Worm (Caenorhabditis elegans) whole organism, L4 larva: Measurements from ENCODE around the gene arrd-15.

ENCODE experiments used
- D1046.2 ChIP-seq: fragments of 200-800 bp; sonication (Bioruptor generic); IDR thresholded peaks from 2 replicates; pipeline ENCODE4 v1.3.6; 2022; ENCODE audit warnings: missing genetic modification characterization, missing compliant biosample characterization
- F10B5.3 ChIP-seq: sonication (generic microtip); optimal IDR thresholded peaks from 2 replicates; lab custom pipeline; 2016; ENCODE audit warnings: mild to moderate bottlenecking, missing genetic modification characterization, missing compliant biosample characterization
- F44E2.7 ChIP-seq: fragments of 200-800 bp; sonication (Bioruptor generic); IDR thresholded peaks from 2 replicates; pipeline ENCODE4 v2.1.2; 2022; ENCODE audit warnings: missing genetic modification characterization, missing compliant biosample characterization
- T20F7.1 ChIP-seq: fragments of 200-800 bp; sonication (Bioruptor generic); optimal IDR thresholded peaks from 2 replicates; lab custom pipeline; 2018; ENCODE audit warnings: mild to moderate bottlenecking, missing genetic modification characterization, missing compliant biosample characterization
- T26A8.4 ChIP-seq: fragments of 200-800 bp; sonication (Bioruptor generic); IDR thresholded peaks from 2 replicates; pipeline ENCODE4 v1.3.6; 2022; ENCODE audit warnings: missing genetic modification characterization, missing compliant biosample characterization
- Y48G9A.11 ChIP-seq: fragments of 200-800 bp; sonication (Bioruptor generic); IDR thresholded peaks from 2 replicates; pipeline ENCODE4 v1.3.6; 2022; ENCODE audit warnings: missing genetic modification reagents, missing genetic modification characterization, missing compliant biosample characterization
- ZK337.2 ChIP-seq: fragments of 200-800 bp; sonication (Bioruptor generic); IDR thresholded peaks from 2 replicates; pipeline ENCODE4 v1.3.6; 2022; ENCODE audit warnings: missing genetic modification reagents, missing genetic modification characterization, missing compliant biosample characterization
- aly-2 ChIP-seq: sonication (generic microtip); optimal IDR thresholded peaks from 2 replicates; lab custom pipeline; 2018; ENCODE audit warnings: missing biosample characterization, missing genetic modification characterization
- ama-1 ChIP-seq: fragments of 150-350 bp; optimal IDR thresholded peaks from 2 replicates; lab custom pipeline; 2014; ENCODE audit warnings: inconsistent platforms, mixed read lengths
- arid-1 ChIP-seq: fragments of 200-800 bp; sonication (Bioruptor generic); conservative IDR thresholded peaks from 2 replicates; pipeline ENCODE4 v1.3.6; 2022; ENCODE audit warnings: missing genetic modification reagents, missing genetic modification characterization, missing compliant biosample characterization
- attf-4 ChIP-seq: sonication (generic microtip); optimal IDR thresholded peaks from 3 replicates; lab custom pipeline; 2017; ENCODE audit warnings: missing biosample characterization, missing genetic modification characterization
- ceh-20 ChIP-seq: fragments of 200-800 bp; sonication (Bioruptor generic); IDR thresholded peaks from 2 replicates; pipeline ENCODE4 v1.3.6; 2022; ENCODE audit warnings: missing genetic modification reagents, missing genetic modification characterization, missing compliant biosample characterization
- ctbp-1 ChIP-seq: fragments of 200-800 bp; sonication (Bioruptor generic); IDR thresholded peaks from 2 replicates; pipeline ENCODE4 v1.3.6; 2022; ENCODE audit warnings: missing genetic modification reagents, missing genetic modification characterization, missing compliant biosample characterization
- daf-16 ChIP-seq, 3 experiments: sonication (generic microtip); optimal IDR thresholded peaks; 2 replicates each; lab custom pipeline; 2016 to 2017; ENCODE audit warnings: missing genetic modification characterization in 3 of 3, missing genetic modification reagents in 3 of 3, mild to moderate bottlenecking in 2 of 3, missing compliant biosample characterization in 2 of 3, missing biosample characterization in 1 of 3, moderate library complexity in 1 of 3
- dmd-6 ChIP-seq: fragments of 200-800 bp; sonication (Bioruptor generic); IDR thresholded peaks from 2 replicates; pipeline ENCODE4 v1.3.6; 2022; ENCODE audit warnings: missing genetic modification reagents, missing genetic modification characterization, missing compliant biosample characterization
- dmd-8 ChIP-seq: fragments of 200-800 bp; sonication (Bioruptor generic); IDR thresholded peaks from 2 replicates; pipeline ENCODE4 v1.3.6; 2022; ENCODE audit warnings: missing genetic modification characterization, missing compliant biosample characterization
- dpl-1 ChIP-seq: fragments of 150-350 bp; optimal IDR thresholded peaks from 2 replicates; lab custom pipeline; 2014; ENCODE audit warnings: missing biosample characterization, missing genetic modification reagents, missing genetic modification characterization
- duxl-1 ChIP-seq: sonication (generic microtip); optimal IDR thresholded peaks from 2 replicates; lab custom pipeline; 2016; ENCODE audit warnings: mild to moderate bottlenecking, missing genetic modification characterization, moderate library complexity, missing compliant biosample characterization; ENCODE audit not compliant: poor library complexity
- dve-1 ChIP-seq: sonication (generic microtip); optimal IDR thresholded peaks from 2 replicates; lab custom pipeline; 2017; ENCODE audit warnings: antibody characterized with exemption, mild to moderate bottlenecking, missing genetic modification characterization, missing compliant biosample characterization; ENCODE audit not compliant: insufficient read depth
- fkh-10 ChIP-seq: fragments of 150-350 bp; optimal IDR thresholded peaks from 2 replicates; lab custom pipeline; 2014; ENCODE audit warnings: missing biosample characterization, missing genetic modification reagents, missing genetic modification characterization
- fos-1 ChIP-seq: fragments of 150-350 bp; optimal IDR thresholded peaks from 2 replicates; lab custom pipeline; 2014; ENCODE audit warnings: missing biosample characterization, missing genetic modification characterization
- hif-1 ChIP-seq, 2 experiments: sonication (generic microtip); optimal IDR thresholded peaks; 2 replicates each; lab custom pipeline; 2016 to 2017; ENCODE audit warnings: missing compliant biosample characterization in 2 of 2, missing genetic modification characterization in 2 of 2, missing genetic modification reagents in 2 of 2, missing genotype in 2 of 2, mild to moderate bottlenecking in 1 of 2
- hlh-30 ChIP-seq: sonication (generic microtip); optimal IDR thresholded peaks from 2 replicates; lab custom pipeline; 2017; ENCODE audit warnings: antibody characterized with exemption, mild to moderate bottlenecking, missing genetic modification characterization, missing compliant biosample characterization; ENCODE audit not compliant: insufficient read depth
- hmg-1.1 ChIP-seq: fragments of 200-800 bp; sonication (Bioruptor generic); IDR thresholded peaks from 2 replicates; pipeline ENCODE4 v1.3.6; 2022; ENCODE audit warnings: missing genetic modification reagents, missing genetic modification characterization, missing compliant biosample characterization
- lin-38 ChIP-seq: fragments of 200-800 bp; sonication (Bioruptor generic); IDR thresholded peaks from 2 replicates; pipeline ENCODE4 v1.3.6; 2022; ENCODE audit warnings: missing genetic modification reagents, missing genetic modification characterization, missing compliant biosample characterization
- lin-39 ChIP-seq: fragments of 150-350 bp; optimal IDR thresholded peaks from 2 replicates; lab custom pipeline; 2014; ENCODE audit warnings: missing biosample characterization, missing genetic modification reagents, missing genetic modification characterization
- lir-3 ChIP-seq: sonication (generic microtip); optimal IDR thresholded peaks from 2 replicates; lab custom pipeline; 2016; ENCODE audit warnings: mild to moderate bottlenecking, missing genetic modification characterization, missing compliant biosample characterization
- lsy-2 ChIP-seq, 2 experiments: fragments of 150-350 bp in 1 of 2; sonication (generic microtip) in 1 of 2; optimal IDR thresholded peaks; 2 replicates each; lab custom pipeline; 2014 to 2017; ENCODE audit warnings: missing biosample characterization in 2 of 2, missing genetic modification characterization in 2 of 2
- madf-5 ChIP-seq, 2 experiments: fragments of 200-800 bp; sonication (Bioruptor generic); IDR thresholded peaks; 2 replicates each; pipeline ENCODE4 v1.3.6; 2022; ENCODE audit warnings: missing compliant biosample characterization in 2 of 2, missing genetic modification characterization in 2 of 2
- madf-9 ChIP-seq: fragments of 200-800 bp; sonication (Bioruptor generic); conservative IDR thresholded peaks from 2 replicates; pipeline ENCODE4 v1.3.6; 2022; ENCODE audit warnings: missing genetic modification reagents, missing genetic modification characterization, missing compliant biosample characterization
- mdl-1 ChIP-seq, 2 experiments: fragments of 150-350 bp in 1 of 2; sonication (generic microtip) in 1 of 2; optimal IDR thresholded peaks; 2 replicates each; lab custom pipeline; 2014 to 2017; ENCODE audit warnings: missing biosample characterization in 2 of 2, missing genetic modification characterization in 2 of 2
- mdt-29 ChIP-seq: fragments of 200-800 bp; sonication (Bioruptor generic); IDR thresholded peaks from 2 replicates; pipeline ENCODE4 v1.3.6; 2022; ENCODE audit warnings: missing genetic modification reagents, missing genetic modification characterization, missing compliant biosample characterization
- mep-1 ChIP-seq: fragments of 150-350 bp; sonication (generic microtip); optimal IDR thresholded peaks from 3 replicates; lab custom pipeline; 2014; ENCODE audit warnings: missing biosample characterization, missing genetic modification characterization
- mes-2 ChIP-seq: sonication (generic microtip); optimal IDR thresholded peaks from 2 replicates; lab custom pipeline; 2016; ENCODE audit warnings: missing genotype, mild to moderate bottlenecking, missing genetic modification characterization, missing compliant biosample characterization; ENCODE audit not compliant: poor library complexity, severe bottlenecking
- nhr-237 ChIP-seq: sonication (generic microtip); optimal IDR thresholded peaks from 2 replicates; lab custom pipeline; 2017; ENCODE audit warnings: missing biosample characterization, missing genetic modification characterization
- nhr-28 ChIP-seq: fragments of 150-350 bp; optimal IDR thresholded peaks from 2 replicates; lab custom pipeline; 2014; ENCODE audit warnings: missing biosample characterization, missing genetic modification characterization
- nhr-6 ChIP-seq: fragments of 150-350 bp; optimal IDR thresholded peaks from 2 replicates; lab custom pipeline; 2014; ENCODE audit warnings: missing biosample characterization, missing genetic modification characterization
- nhr-76 ChIP-seq: fragments of 150-350 bp; optimal IDR thresholded peaks from 2 replicates; lab custom pipeline; 2014; ENCODE audit warnings: missing biosample characterization, missing genetic modification characterization
- pqm-1 ChIP-seq: sonication (generic microtip); optimal IDR thresholded peaks from 2 replicates; lab custom pipeline; 2017; ENCODE audit warnings: missing biosample characterization, missing genetic modification characterization
- rbr-2 ChIP-seq: sonication (generic microtip); optimal IDR thresholded peaks from 2 replicates; lab custom pipeline; 2016; ENCODE audit warnings: missing genotype, missing genetic modification characterization, missing compliant biosample characterization
- saeg-2 ChIP-seq: fragments of 200-800 bp; sonication (Bioruptor generic); IDR thresholded peaks from 2 replicates; pipeline ENCODE4 v1.3.6; 2022; ENCODE audit warnings: missing genetic modification reagents, missing genetic modification characterization, missing compliant biosample characterization
- skn-1 ChIP-seq: fragments of 150-350 bp; optimal IDR thresholded peaks from 2 replicates; lab custom pipeline; 2014; ENCODE audit warnings: missing biosample characterization, missing genetic modification characterization
- spr-3 ChIP-seq: fragments of 200-800 bp; sonication (Bioruptor generic); optimal IDR thresholded peaks from 2 replicates; lab custom pipeline; 2018; ENCODE audit warnings: mild to moderate bottlenecking, missing genetic modification characterization, missing compliant biosample characterization
- unc-130 ChIP-seq: sonication (generic microtip); optimal IDR thresholded peaks from 2 replicates; lab custom pipeline; 2016; ENCODE audit warnings: missing genetic modification reagents, missing genetic modification characterization, missing compliant biosample characterization
- unc-39 ChIP-seq: sonication (generic microtip); optimal IDR thresholded peaks from 2 replicates; lab custom pipeline; 2017; ENCODE audit warnings: missing biosample characterization, missing genetic modification characterization
- unc-62 ChIP-seq, 3 experiments: fragments of 150-350 bp in 1 of 3; sonication (generic microtip); optimal IDR thresholded peaks in 2 of 3; peaks in 1 of 3; 1 replicate in 1 of 3; 2 replicates in 2 of 3; lab custom pipeline; 2014 to 2017; ENCODE audit warnings: missing biosample characterization in 3 of 3, missing genetic modification characterization in 3 of 3, missing genetic modification reagents in 3 of 3, missing genotype in 1 of 3
- zfp-3 ChIP-seq: fragments of 200-800 bp; sonication (Bioruptor generic); conservative IDR thresholded peaks from 2 replicates; pipeline ENCODE4 v1.3.6; 2022; ENCODE audit warnings: missing genetic modification reagents, missing genetic modification characterization, missing compliant biosample characterization
- zip-2 ChIP-seq: fragments of 150-350 bp; optimal IDR thresholded peaks from 2 replicates; lab custom pipeline; 2014; ENCODE audit warnings: missing biosample characterization, missing genetic modification characterization
- ztf-7 ChIP-seq: fragments of 150-350 bp; optimal IDR thresholded peaks from 2 replicates; lab custom pipeline; 2014; ENCODE audit warnings: missing biosample characterization, missing genetic modification characterization

The arrd-15 gene

DNA sequence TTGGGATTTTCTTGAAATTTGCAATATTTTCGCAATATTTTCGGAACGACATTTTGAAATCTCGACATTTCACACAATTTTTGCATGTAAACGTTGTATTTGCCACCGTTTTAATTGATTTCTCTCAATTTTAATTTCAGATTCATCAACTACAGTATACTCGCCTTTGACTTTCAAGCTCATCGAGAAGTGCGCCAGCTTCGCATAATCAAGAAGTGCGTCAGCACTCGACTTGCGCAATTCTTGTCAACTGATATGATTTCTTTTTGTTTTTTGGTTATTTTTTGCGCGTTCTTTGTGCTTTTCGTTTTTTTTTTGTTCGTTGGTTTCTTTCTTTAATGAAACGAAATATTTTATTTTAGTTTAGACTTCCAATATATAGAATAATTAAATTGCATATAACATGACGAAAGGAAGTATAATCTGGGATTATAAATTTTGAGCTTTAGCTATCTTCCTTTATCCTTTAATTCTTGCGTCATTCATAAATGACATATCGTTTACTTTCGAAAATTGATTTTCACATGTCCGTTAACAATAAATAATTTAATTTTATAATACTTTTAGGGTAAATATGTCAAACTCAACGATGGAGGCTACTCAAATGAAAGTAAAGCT is 42.5 kb upstream of the arrd-15 start, which contains the start of gene famh-136 (continued):
- TF ChIP-seq unc-39 (no peak), dmd-8 (GFP tag; lab: Robert Waterston, UW) (no peak), ZK337.2 (GFP tag; lab: Robert Waterston, UW) (no peak), aly-2 (tag; lab: Kevin White, UChicago) (no peak), F44E2.7 (GFP tag; lab: Robert Waterston, UW) (no peak), duxl-1 (peak; percentile 52), lsy-2 (tag; optimal IDR thresholded peaks at IDR 0.05; lab: Kevin White, UChicago) (peak; percentile 27 to 95), hlh-30 (peak; percentile 80), fkh-10 (GFP tag; lab: Kevin White, UChicago) (peak; percentile 37), mes-2 (tag; lab: Kevin White, UChicago) (peak; percentile 85), F10B5.3 (tag; lab: Kevin White, UChicago) (peak; percentile 74), daf-16 (GFP tag; optimal IDR thresholded peaks at IDR 0.05; lab: Kevin White, UChicago) (peak; percentile 23 to 78), daf-16 (tag; optimal IDR thresholded peaks at IDR 0.05; lab: Kevin White, UChicago) (peak; percentile 78), ama-1 (lab: Kevin White, UChicago) (no peak), zfp-3 (GFP tag; lab: Robert Waterston, UW) (peak; percentile 66; the same call in 1 of the 2 replicates), nhr-28 (tag; lab: Kevin White, UChicago) (peak; percentile 82), mdl-1 (tag; optimal IDR thresholded peaks at IDR 0.05; lab: Kevin White, UChicago) (peak in 1 of 2 experiments; percentile 56), hmg-1.1 (GFP tag; lab: Robert Waterston, UW) (peak; percentile 79), fos-1 (peak; percentile 35), T26A8.4 (peak; percentile 80), madf-5 (GFP tag; IDR thresholded peaks at IDR 0.05; lab: Robert Waterston, UW) (no peak), skn-1 (tag; lab: Kevin White, UChicago) (no peak), nhr-6 (peak; percentile 65), lin-38 (GFP tag; lab: Robert Waterston, UW) (peak; percentile 85), ctbp-1 (peak; percentile 80), arid-1 (GFP tag; lab: Robert Waterston, UW) (peak; percentile 82), dmd-6 (peak; percentile 91), rbr-2 (tag; lab: Kevin White, UChicago) (peak; percentile 86), madf-9 (GFP tag; lab: Robert Waterston, UW) (0 out of 2 replicates have a peak, but pooled peaks have one; percentile 33), pqm-1 (tag; lab: Kevin White, UChicago) (peak; percentile 65), spr-3 (GFP tag; lab: Kevin White, UChicago) (peak; percentile 38), unc-130 (GFP tag; lab: Kevin White, UChicago) (peak; percentile 43), ceh-20 (0 out of 2 replicates have a peak, but pooled peaks have one; percentile 52), dpl-1 (peak; percentile 85), T20F7.1 (GFP tag; lab: Kevin White, UChicago) (peak; percentile 82), lir-3 (tag; lab: Kevin White, UChicago) (no peak), Y48G9A.11 (GFP tag; lab: Robert Waterston, UW) (no peak), mep-1 (tag; lab: Kevin White, UChicago) (peak; percentile 95), zip-2 (tag; lab: Kevin White, UChicago) (peak; percentile 52), attf-4 (tag; lab: Kevin White, UChicago) (no peak), unc-62 (GFP tag; optimal IDR thresholded peaks at IDR 0.05 in 1 of 2; lab: Kevin White, UChicago) (peak in 1 of 2 experiments; percentile 99), unc-62 (tag; optimal IDR thresholded peaks at IDR 0.05; lab: Kevin White, UChicago) (no peak), dve-1 (tag; lab: Kevin White, UChicago) (peak; percentile 98), nhr-76 (tag; lab: Kevin White, UChicago) (no peak), nhr-237 (tag; lab: Kevin White, UChicago) (no peak), mdt-29 (GFP tag; lab: Robert Waterston, UW) (peak; percentile 60; the same call in 1 of the 2 replicates), lin-39 (tag; lab: Kevin White, UChicago) (no peak), ztf-7 (tag; lab: Kevin White, UChicago) (peak; percentile 64), hif-1 (tag; optimal IDR thresholded peaks at IDR 0.05; lab: Kevin White, UChicago) (peak in 1 of 2 experiments; percentile 73), D1046.2 (GFP tag; lab: Robert Waterston, UW) (0 out of 2 replicates have a peak, but pooled peaks have one; percentile 11), saeg-2 (0 out of 2 replicates have a peak, but pooled peaks have one; percentile 56)
